Worm (Caenorhabditis elegans) whole organism, L4 larva: ENCODE data around the gene Y39A1A.9.

Source experiments
- F10B5.3 ChIP-seq: sonication (generic microtip); optimal IDR thresholded peaks from 2 replicates; lab custom pipeline; 2016; ENCODE audit warnings: mild to moderate bottlenecking, missing genetic modification characterization, missing compliant biosample characterization
- F49E8.2 ChIP-seq: sonication (generic microtip); optimal IDR thresholded peaks from 2 replicates; lab custom pipeline; 2016; ENCODE audit warnings: missing compliant biosample characterization, mild to moderate bottlenecking, missing genetic modification characterization, borderline replicate concordance
- Y5F2A.4 ChIP-seq: fragments of 200-800 bp; sonication (Bioruptor generic); optimal IDR thresholded peaks from 2 replicates; lab custom pipeline; 2018; ENCODE audit warnings: mild to moderate bottlenecking, missing genetic modification characterization, missing compliant biosample characterization
- aha-1 ChIP-seq: fragments of 150-350 bp; peaks from one replicate; lab custom pipeline; 2014; ENCODE audit warnings: missing biosample characterization, missing genetic modification characterization
- arid-1 ChIP-seq: fragments of 200-800 bp; sonication (Bioruptor generic); conservative IDR thresholded peaks from 2 replicates; pipeline ENCODE4 v1.3.6; 2022; ENCODE audit warnings: missing genetic modification reagents, missing genetic modification characterization, missing compliant biosample characterization
- ceh-20 ChIP-seq: fragments of 200-800 bp; sonication (Bioruptor generic); IDR thresholded peaks from 2 replicates; pipeline ENCODE4 v1.3.6; 2022; ENCODE audit warnings: missing genetic modification reagents, missing genetic modification characterization, missing compliant biosample characterization
- daf-12 ChIP-seq: fragments of 150-350 bp; optimal IDR thresholded peaks from 2 replicates; lab custom pipeline; 2014; ENCODE audit warnings: missing biosample characterization, missing genetic modification reagents, missing genetic modification characterization
- daf-19 ChIP-seq: fragments of 200-800 bp; sonication (Bioruptor generic); conservative IDR thresholded peaks from 2 replicates; pipeline ENCODE4 v1.3.6; 2022; ENCODE audit warnings: missing genetic modification characterization, missing compliant biosample characterization
- dmd-8 ChIP-seq: fragments of 200-800 bp; sonication (Bioruptor generic); IDR thresholded peaks from 2 replicates; pipeline ENCODE4 v1.3.6; 2022; ENCODE audit warnings: missing genetic modification characterization, missing compliant biosample characterization
- dve-1 ChIP-seq: sonication (generic microtip); optimal IDR thresholded peaks from 2 replicates; lab custom pipeline; 2017; ENCODE audit warnings: antibody characterized with exemption, mild to moderate bottlenecking, missing genetic modification characterization, missing compliant biosample characterization; ENCODE audit not compliant: insufficient read depth
- fkh-10 ChIP-seq: fragments of 150-350 bp; optimal IDR thresholded peaks from 2 replicates; lab custom pipeline; 2014; ENCODE audit warnings: missing biosample characterization, missing genetic modification reagents, missing genetic modification characterization
- hif-1 ChIP-seq, 2 experiments: sonication (generic microtip); optimal IDR thresholded peaks; 2 replicates each; lab custom pipeline; 2016 to 2017; ENCODE audit warnings: missing compliant biosample characterization in 2 of 2, missing genetic modification characterization in 2 of 2, missing genetic modification reagents in 2 of 2, missing genotype in 2 of 2, mild to moderate bottlenecking in 1 of 2
- hlh-11 ChIP-seq: fragments of 200-800 bp; sonication (Bioruptor generic); optimal IDR thresholded peaks from 2 replicates; lab custom pipeline; 2018; ENCODE audit warnings: mild to moderate bottlenecking, missing genetic modification characterization, missing compliant biosample characterization
- hlh-30 ChIP-seq: sonication (generic microtip); optimal IDR thresholded peaks from 2 replicates; lab custom pipeline; 2017; ENCODE audit warnings: antibody characterized with exemption, mild to moderate bottlenecking, missing genetic modification characterization, missing compliant biosample characterization; ENCODE audit not compliant: insufficient read depth
- lin-29 ChIP-seq: fragments of 200-800 bp; sonication (Bioruptor generic); IDR thresholded peaks from 2 replicates; pipeline ENCODE4 v1.3.6; 2022; ENCODE audit warnings: missing genetic modification reagents, missing genetic modification characterization, missing compliant biosample characterization
- lsy-2 ChIP-seq, 2 experiments: fragments of 150-350 bp in 1 of 2; sonication (generic microtip) in 1 of 2; optimal IDR thresholded peaks; 2 replicates each; lab custom pipeline; 2014 to 2017; ENCODE audit warnings: missing biosample characterization in 2 of 2, missing genetic modification characterization in 2 of 2
- mdl-1 ChIP-seq, 2 experiments: fragments of 150-350 bp in 1 of 2; sonication (generic microtip) in 1 of 2; optimal IDR thresholded peaks; 2 replicates each; lab custom pipeline; 2014 to 2017; ENCODE audit warnings: missing biosample characterization in 2 of 2, missing genetic modification characterization in 2 of 2
- mep-1 ChIP-seq: fragments of 150-350 bp; sonication (generic microtip); optimal IDR thresholded peaks from 3 replicates; lab custom pipeline; 2014; ENCODE audit warnings: missing biosample characterization, missing genetic modification characterization
- mes-2 ChIP-seq: sonication (generic microtip); optimal IDR thresholded peaks from 2 replicates; lab custom pipeline; 2016; ENCODE audit warnings: missing genotype, mild to moderate bottlenecking, missing genetic modification characterization, missing compliant biosample characterization; ENCODE audit not compliant: poor library complexity, severe bottlenecking
- nhr-10 ChIP-seq: fragments of 150-350 bp; optimal IDR thresholded peaks from 2 replicates; lab custom pipeline; 2014; ENCODE audit warnings: missing biosample characterization, missing genetic modification characterization
- nhr-25 ChIP-seq: sonication (generic microtip); optimal IDR thresholded peaks from 2 replicates; lab custom pipeline; 2017; ENCODE audit warnings: missing genetic modification characterization, mild to moderate bottlenecking, missing compliant biosample characterization, antibody characterized with exemption, moderate library complexity, borderline replicate concordance; ENCODE audit not compliant: insufficient read depth
- nhr-28 ChIP-seq: fragments of 150-350 bp; optimal IDR thresholded peaks from 2 replicates; lab custom pipeline; 2014; ENCODE audit warnings: missing biosample characterization, missing genetic modification characterization
- nhr-6 ChIP-seq: fragments of 150-350 bp; optimal IDR thresholded peaks from 2 replicates; lab custom pipeline; 2014; ENCODE audit warnings: missing biosample characterization, missing genetic modification characterization
- nhr-77 ChIP-seq: fragments of 150-350 bp; optimal IDR thresholded peaks from 2 replicates; lab custom pipeline; 2014; ENCODE audit warnings: missing biosample characterization, missing genetic modification characterization
- pha-4 ChIP-seq, 2 experiments: fragments of 150-350 bp in 1 of 2; fragments of 200-800 bp in 1 of 2; sonication (Bioruptor generic) in 1 of 2; IDR thresholded peaks in 1 of 2; optimal IDR thresholded peaks in 1 of 2; 2 replicates each; pipeline versions ENCODE4 v1.3.6 to Lab custom; 2014 to 2022; ENCODE audit warnings: missing genetic modification characterization in 2 of 2, missing genetic modification reagents in 2 of 2, missing biosample characterization in 1 of 2, missing compliant biosample characterization in 1 of 2
- php-3 ChIP-seq: fragments of 200-800 bp; sonication (Bioruptor generic); IDR thresholded peaks from 2 replicates; pipeline ENCODE4 v1.3.6; 2022; ENCODE audit warnings: missing genetic modification reagents, missing genetic modification characterization, missing compliant biosample characterization
- saeg-2 ChIP-seq: fragments of 200-800 bp; sonication (Bioruptor generic); IDR thresholded peaks from 2 replicates; pipeline ENCODE4 v1.3.6; 2022; ENCODE audit warnings: missing genetic modification reagents, missing genetic modification characterization, missing compliant biosample characterization
- set-16 ChIP-seq: fragments of 200-800 bp; sonication (Bioruptor generic); IDR thresholded peaks from 2 replicates; pipeline ENCODE4 v1.3.6; 2022; ENCODE audit warnings: missing genetic modification reagents, missing genetic modification characterization, missing compliant biosample characterization
- unc-62 ChIP-seq, 3 experiments: fragments of 150-350 bp in 1 of 3; sonication (generic microtip); optimal IDR thresholded peaks in 2 of 3; peaks in 1 of 3; 1 replicate in 1 of 3; 2 replicates in 2 of 3; lab custom pipeline; 2014 to 2017; ENCODE audit warnings: missing biosample characterization in 3 of 3, missing genetic modification characterization in 3 of 3, missing genetic modification reagents in 3 of 3, missing genotype in 1 of 3
- zag-1 ChIP-seq: fragments of 150-350 bp; optimal IDR thresholded peaks from 2 replicates; lab custom pipeline; 2014; ENCODE audit warnings: missing biosample characterization, missing genetic modification characterization

The Y39A1A.9 gene

ce11 chrIII:10638339-10639021, 5.2 kb upstream of the Y39A1A.9 start, which contains the start of gene Y39A1A.27:
Y39A1A.27 (plus strand) TSS chrIII:10638971.
- TF ChIP-seq aha-1 (tag; lab: Kevin White, UChicago) (peak; percentile 18), php-3 (GFP tag; lab: Robert Waterston, UW) (no peak)

DNA sequence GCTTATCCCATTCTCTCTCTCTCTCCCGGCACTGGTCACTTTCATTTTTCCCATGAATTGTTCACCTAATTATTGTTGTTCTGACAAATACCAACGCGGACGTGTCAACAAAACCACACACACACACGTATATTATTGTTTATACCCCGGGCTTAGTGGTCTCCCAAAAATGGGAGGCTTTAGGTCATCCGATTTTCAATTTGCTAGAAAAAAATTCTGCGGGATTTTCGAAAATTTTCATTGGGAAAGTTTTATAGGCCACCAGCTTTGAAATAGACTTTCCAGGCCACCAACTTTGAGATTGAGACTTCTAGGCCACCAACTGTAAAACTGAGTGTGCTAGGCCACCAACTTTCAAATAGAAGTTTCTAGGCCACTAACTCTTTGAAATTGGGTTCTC, 4.6 kb upstream of the Y39A1A.9 start:
- TF ChIP-seq dmd-8 (no peak), lin-29 (GFP tag; lab: Robert Waterston, UW) (no peak), F49E8.2 (tag; lab: Kevin White, UChicago) (no peak), saeg-2 (GFP tag; lab: Robert Waterston, UW) (no peak), mep-1 (tag; lab: Kevin White, UChicago) (no peak), ceh-20 (GFP tag; lab: Robert Waterston, UW) (no peak), nhr-6 (tag; lab: Kevin White, UChicago) (no peak), unc-62 (GFP tag; optimal IDR thresholded peaks at IDR 0.05 in 1 of 2; lab: Kevin White, UChicago) (peak in 1 of 2 experiments; percentile 92), unc-62 (tag; optimal IDR thresholded peaks at IDR 0.05; lab: Kevin White, UChicago) (no peak)
- TF ChIP-seq, all 104 proteins: peak for 1

ce11 chrIII:10636493-10637031, 3.3 kb upstream of the Y39A1A.9 start:
- peak; percentile 42 for TF ChIP-seq hlh-30 (tag; lab: Kevin White, UChicago)
- TF ChIP-seq nhr-25 (tag; lab: Kevin White, UChicago) = peak; percentile 62
- peak; percentile 23 for TF ChIP-seq dve-1
- peak; percentile 36 for TF ChIP-seq hlh-11 (tag; lab: Kevin White, UChicago)
- peak; percentile 27 for TF ChIP-seq mep-1 (tag; lab: Kevin White, UChicago)
- peak; percentile 43 for TF ChIP-seq nhr-28 (tag; lab: Kevin White, UChicago)
- no peak for TF ChIP-seq arid-1 (GFP tag; lab: Robert Waterston, UW)
- TF ChIP-seq lsy-2 (tag; optimal IDR thresholded peaks at IDR 0.05; lab: Kevin White, UChicago) = peak in 1 of 2 experiments; percentile 30
- no peak for TF ChIP-seq fkh-10 (GFP tag; lab: Kevin White, UChicago)
- TF ChIP-seq pha-4 (GFP tag; IDR thresholded peaks at IDR 0.05; lab: Robert Waterston, UW) = no peak; the same call in 1 of the 2 replicates
- TF ChIP-seq pha-4 (tag; optimal IDR thresholded peaks at IDR 0.05; lab: Kevin White, UChicago) = peak; percentile 79
- no peak for TF ChIP-seq set-16
- peak in 1 of 2 experiments; percentile 12 for TF ChIP-seq hif-1 (tag; optimal IDR thresholded peaks at IDR 0.05; lab: Kevin White, UChicago)
- TF ChIP-seq F49E8.2 (tag; lab: Kevin White, UChicago) = no peak
- TF ChIP-seq mes-2 (tag; lab: Kevin White, UChicago) = peak; percentile 1
- TF ChIP-seq nhr-6 (tag; lab: Kevin White, UChicago) = peak; percentile 34
- no peak for TF ChIP-seq Y5F2A.4 (GFP tag; lab: Kevin White, UChicago)
- no peak for TF ChIP-seq aha-1 (tag; lab: Kevin White, UChicago)
- peak; percentile 10 to 59 for TF ChIP-seq mdl-1 (tag; optimal IDR thresholded peaks at IDR 0.05; lab: Kevin White, UChicago)
- TF ChIP-seq F10B5.3 (tag; lab: Kevin White, UChicago) = no peak
- no peak for TF ChIP-seq daf-12 (tag; lab: Kevin White, UChicago)
- TF ChIP-seq daf-19 (GFP tag; lab: Robert Waterston, UW) = no peak

ce11 chrIII:10634576-10634975, 1.3 kb upstream of the Y39A1A.9 start:
- TF ChIP-seq nhr-28 (tag; lab: Kevin White, UChicago) (peak; percentile 10), mdl-1 (tag; optimal IDR thresholded peaks at IDR 0.05; lab: Kevin White, UChicago) (peak in 1 of 2 experiments; percentile 39), hlh-30 (tag; lab: Kevin White, UChicago) (peak; percentile 33), mes-2 (tag; lab: Kevin White, UChicago) (peak; percentile 38), aha-1 (tag; lab: Kevin White, UChicago) (peak; percentile 92), zag-1 (tag; lab: Kevin White, UChicago) (no peak), nhr-77 (tag; lab: Kevin White, UChicago) (no peak), unc-62 (GFP tag; optimal IDR thresholded peaks at IDR 0.05 in 1 of 2; lab: Kevin White, UChicago) (peak in 1 of 2 experiments; percentile 71), unc-62 (tag; optimal IDR thresholded peaks at IDR 0.05; lab: Kevin White, UChicago) (no peak), nhr-10 (no peak)
- TF ChIP-seq, all 104 proteins: peak for 6
